Worm (Caenorhabditis elegans) whole organism, L4 larva: Measurements from ENCODE around the gene F42C5.3.

Experiments used
- D1046.2 ChIP-seq: fragments of 200-800 bp; sonication (Bioruptor generic); IDR thresholded peaks from 2 replicates; pipeline ENCODE4 v1.3.6; 2022; ENCODE audit warnings: missing genetic modification characterization, missing compliant biosample characterization
- R02D3.7 ChIP-seq: fragments of 150-350 bp; sonication (generic microtip); optimal IDR thresholded peaks from 3 replicates; lab custom pipeline; 2014; ENCODE audit warnings: missing biosample characterization, missing genetic modification characterization
- Y105C5A.15 ChIP-seq: fragments of 200-800 bp; sonication (Bioruptor generic); IDR thresholded peaks from 2 replicates; pipeline ENCODE4 v1.3.6; 2022; ENCODE audit warnings: missing genetic modification characterization, missing compliant biosample characterization
- aha-1 ChIP-seq: fragments of 150-350 bp; peaks from one replicate; lab custom pipeline; 2014; ENCODE audit warnings: missing biosample characterization, missing genetic modification characterization
- aly-2 ChIP-seq: sonication (generic microtip); optimal IDR thresholded peaks from 2 replicates; lab custom pipeline; 2018; ENCODE audit warnings: missing biosample characterization, missing genetic modification characterization
- arid-1 ChIP-seq: fragments of 200-800 bp; sonication (Bioruptor generic); conservative IDR thresholded peaks from 2 replicates; pipeline ENCODE4 v1.3.6; 2022; ENCODE audit warnings: missing genetic modification reagents, missing genetic modification characterization, missing compliant biosample characterization
- daf-16 ChIP-seq, 3 experiments: sonication (generic microtip); optimal IDR thresholded peaks; 2 replicates each; lab custom pipeline; 2016 to 2017; ENCODE audit warnings: missing genetic modification characterization in 3 of 3, missing genetic modification reagents in 3 of 3, mild to moderate bottlenecking in 2 of 3, missing compliant biosample characterization in 2 of 3, missing biosample characterization in 1 of 3, moderate library complexity in 1 of 3
- daf-19 ChIP-seq: fragments of 200-800 bp; sonication (Bioruptor generic); conservative IDR thresholded peaks from 2 replicates; pipeline ENCODE4 v1.3.6; 2022; ENCODE audit warnings: missing genetic modification characterization, missing compliant biosample characterization
- egl-43 ChIP-seq: fragments of 200-800 bp; sonication (Bioruptor generic); IDR thresholded peaks from 2 replicates; pipeline ENCODE4 v1.3.6; 2022; ENCODE audit warnings: missing genetic modification reagents, missing genetic modification characterization, missing compliant biosample characterization
- fos-1 ChIP-seq: fragments of 150-350 bp; optimal IDR thresholded peaks from 2 replicates; lab custom pipeline; 2014; ENCODE audit warnings: missing biosample characterization, missing genetic modification characterization
- hlh-11 ChIP-seq: fragments of 200-800 bp; sonication (Bioruptor generic); optimal IDR thresholded peaks from 2 replicates; lab custom pipeline; 2018; ENCODE audit warnings: mild to moderate bottlenecking, missing genetic modification characterization, missing compliant biosample characterization
- hlh-30 ChIP-seq: sonication (generic microtip); optimal IDR thresholded peaks from 2 replicates; lab custom pipeline; 2017; ENCODE audit warnings: antibody characterized with exemption, mild to moderate bottlenecking, missing genetic modification characterization, missing compliant biosample characterization; ENCODE audit not compliant: insufficient read depth
- lim-7 ChIP-seq: fragments of 200-800 bp; sonication (Bioruptor generic); IDR thresholded peaks from 2 replicates; pipeline ENCODE4 v1.3.6; 2022; ENCODE audit warnings: missing genetic modification characterization, missing compliant biosample characterization
- lin-15B ChIP-seq: fragments of 150-350 bp; sonication (generic microtip); optimal IDR thresholded peaks from 3 replicates; lab custom pipeline; 2014; ENCODE audit warnings: missing biosample characterization, missing genetic modification characterization
- lsy-2 ChIP-seq, 2 experiments: fragments of 150-350 bp in 1 of 2; sonication (generic microtip) in 1 of 2; optimal IDR thresholded peaks; 2 replicates each; lab custom pipeline; 2014 to 2017; ENCODE audit warnings: missing biosample characterization in 2 of 2, missing genetic modification characterization in 2 of 2
- madf-9 ChIP-seq: fragments of 200-800 bp; sonication (Bioruptor generic); conservative IDR thresholded peaks from 2 replicates; pipeline ENCODE4 v1.3.6; 2022; ENCODE audit warnings: missing genetic modification reagents, missing genetic modification characterization, missing compliant biosample characterization
- mxl-3 ChIP-seq: fragments of 200-800 bp; sonication (Bioruptor generic); optimal IDR thresholded peaks from 2 replicates; lab custom pipeline; 2018; ENCODE audit warnings: mild to moderate bottlenecking, missing genetic modification characterization, missing compliant biosample characterization
- nhr-11 ChIP-seq: fragments of 150-350 bp; optimal IDR thresholded peaks from 2 replicates; lab custom pipeline; 2014; ENCODE audit warnings: missing biosample characterization, missing genetic modification characterization
- nhr-111 ChIP-seq: fragments of 200-800 bp; sonication (Bioruptor generic); optimal IDR thresholded peaks from 2 replicates; lab custom pipeline; 2018; ENCODE audit warnings: mild to moderate bottlenecking, missing genetic modification characterization, missing compliant biosample characterization
- nhr-48 ChIP-seq: sonication (generic microtip); optimal IDR thresholded peaks from 2 replicates; lab custom pipeline; 2016; ENCODE audit warnings: mild to moderate bottlenecking, missing genetic modification characterization, missing compliant biosample characterization
- php-3 ChIP-seq: fragments of 200-800 bp; sonication (Bioruptor generic); IDR thresholded peaks from 2 replicates; pipeline ENCODE4 v1.3.6; 2022; ENCODE audit warnings: missing genetic modification reagents, missing genetic modification characterization, missing compliant biosample characterization
- spr-1 ChIP-seq: sonication (generic microtip); optimal IDR thresholded peaks from 2 replicates; lab custom pipeline; 2016; ENCODE audit warnings: mild to moderate bottlenecking, missing genetic modification characterization, missing compliant biosample characterization
- spr-3 ChIP-seq: fragments of 200-800 bp; sonication (Bioruptor generic); optimal IDR thresholded peaks from 2 replicates; lab custom pipeline; 2018; ENCODE audit warnings: mild to moderate bottlenecking, missing genetic modification characterization, missing compliant biosample characterization
- unc-62 ChIP-seq, 3 experiments: fragments of 150-350 bp in 1 of 3; sonication (generic microtip); optimal IDR thresholded peaks in 2 of 3; peaks in 1 of 3; 1 replicate in 1 of 3; 2 replicates in 2 of 3; lab custom pipeline; 2014 to 2017; ENCODE audit warnings: missing biosample characterization in 3 of 3, missing genetic modification characterization in 3 of 3, missing genetic modification reagents in 3 of 3, missing genotype in 1 of 3
- zfp-3 ChIP-seq: fragments of 200-800 bp; sonication (Bioruptor generic); conservative IDR thresholded peaks from 2 replicates; pipeline ENCODE4 v1.3.6; 2022; ENCODE audit warnings: missing genetic modification reagents, missing genetic modification characterization, missing compliant biosample characterization

The F42C5.3 gene

DNA sequence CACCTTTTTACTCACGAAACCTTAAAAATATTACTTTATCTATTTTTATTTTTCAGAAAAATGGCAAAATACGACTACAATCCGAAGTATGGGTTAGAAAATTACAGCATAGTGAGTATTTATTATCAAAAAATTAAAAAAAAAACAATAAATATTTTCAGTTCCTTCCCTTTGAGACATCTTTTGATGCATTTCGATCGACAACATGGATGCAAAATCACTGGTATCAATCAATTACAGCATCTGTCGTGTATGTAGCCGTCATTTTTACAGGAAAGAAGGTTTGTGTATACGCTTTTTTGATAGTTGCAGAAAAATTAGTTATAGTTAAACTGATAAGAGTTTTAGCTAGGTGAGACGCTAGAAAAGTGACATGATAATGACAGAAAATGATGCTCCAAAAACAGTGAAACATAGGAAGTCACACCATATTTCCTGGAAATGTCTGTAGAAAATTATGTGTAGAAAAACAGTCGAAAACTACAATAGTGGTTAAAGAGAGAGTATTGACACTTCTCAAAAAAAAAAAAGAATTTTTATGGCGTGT lies 49.6 kb downstream of the F42C5.3 start, which contains the start of gene elo-3 (continued):
- TF ChIP-seq php-3 (GFP tag; lab: Robert Waterston, UW) (peak; percentile 47; the same call in 1 of the 2 replicates), fos-1 (tag; lab: Kevin White, UChicago) (no peak), aha-1 (peak; percentile 26), unc-62 (GFP tag; optimal IDR thresholded peaks at IDR 0.05 in 1 of 2; lab: Kevin White, UChicago) (peak in 1 of 2 experiments; percentile 68), unc-62 (tag; optimal IDR thresholded peaks at IDR 0.05; lab: Kevin White, UChicago) (no peak), arid-1 (GFP tag; lab: Robert Waterston, UW) (no peak), R02D3.7 (tag; lab: Kevin White, UChicago) (no peak), daf-16 (GFP tag; optimal IDR thresholded peaks at IDR 0.05; lab: Kevin White, UChicago) (no peak), daf-16 (tag; optimal IDR thresholded peaks at IDR 0.05; lab: Kevin White, UChicago) (peak; percentile 51), nhr-11 (tag; lab: Kevin White, UChicago) (no peak)

DNA sequence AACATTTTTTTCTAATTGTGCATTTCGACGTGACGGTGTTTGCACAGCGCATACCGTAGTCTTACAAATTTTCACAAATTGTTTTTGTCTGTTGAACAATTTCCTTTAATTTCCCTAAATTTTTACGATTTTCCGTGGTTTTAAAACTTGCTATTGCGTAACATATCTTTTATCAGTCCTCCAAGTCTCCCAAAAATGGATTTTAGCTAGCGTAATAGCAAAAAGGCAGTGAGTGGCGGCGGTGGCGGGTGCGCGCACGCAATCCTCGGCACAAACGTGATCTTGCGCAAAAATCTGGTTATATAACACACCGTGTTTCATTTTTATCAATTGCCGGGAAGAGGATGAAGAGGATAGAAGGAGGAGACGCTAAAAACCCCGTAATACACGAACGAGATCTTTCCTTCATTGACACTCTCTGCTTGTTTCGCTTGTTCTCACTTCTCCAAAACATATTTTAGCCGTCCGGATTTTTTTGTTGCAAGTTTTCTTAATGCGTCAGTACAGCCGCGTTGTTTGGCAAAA lies 51.1 kb downstream of the F42C5.3 start:
- TF ChIP-seq spr-1 (tag; lab: Kevin White, UChicago) (no peak), nhr-48 (tag; lab: Kevin White, UChicago) (peak; percentile 31), lin-15B (tag; lab: Kevin White, UChicago) (no peak), daf-19 (no peak), lim-7 (GFP tag; lab: Robert Waterston, UW) (no peak), hlh-11 (peak; percentile 20), spr-3 (GFP tag; lab: Kevin White, UChicago) (no peak), D1046.2 (GFP tag; lab: Robert Waterston, UW) (no peak), Y105C5A.15 (no peak), egl-43 (no peak), php-3 (GFP tag; lab: Robert Waterston, UW) (0 out of 2 replicates have a peak, but pooled peaks have one; percentile 7), mxl-3 (GFP tag; lab: Kevin White, UChicago) (peak; percentile 52), hlh-30 (tag; lab: Kevin White, UChicago) (no peak), unc-62 (GFP tag; optimal IDR thresholded peaks at IDR 0.05 in 1 of 2; lab: Kevin White, UChicago) (peak in 1 of 2 experiments; percentile 17), unc-62 (tag; optimal IDR thresholded peaks at IDR 0.05; lab: Kevin White, UChicago) (no peak), lsy-2 (tag; optimal IDR thresholded peaks at IDR 0.05; lab: Kevin White, UChicago) (peak in 1 of 2 experiments; percentile 26), aly-2 (no peak), nhr-111 (GFP tag; lab: Kevin White, UChicago) (no peak), madf-9 (GFP tag; lab: Robert Waterston, UW) (no peak), zfp-3 (GFP tag; lab: Robert Waterston, UW) (no peak)
